Worm (Caenorhabditis elegans): ENCODE data around the gene F13H8.1.

F13H8.1 gene

DNA sequence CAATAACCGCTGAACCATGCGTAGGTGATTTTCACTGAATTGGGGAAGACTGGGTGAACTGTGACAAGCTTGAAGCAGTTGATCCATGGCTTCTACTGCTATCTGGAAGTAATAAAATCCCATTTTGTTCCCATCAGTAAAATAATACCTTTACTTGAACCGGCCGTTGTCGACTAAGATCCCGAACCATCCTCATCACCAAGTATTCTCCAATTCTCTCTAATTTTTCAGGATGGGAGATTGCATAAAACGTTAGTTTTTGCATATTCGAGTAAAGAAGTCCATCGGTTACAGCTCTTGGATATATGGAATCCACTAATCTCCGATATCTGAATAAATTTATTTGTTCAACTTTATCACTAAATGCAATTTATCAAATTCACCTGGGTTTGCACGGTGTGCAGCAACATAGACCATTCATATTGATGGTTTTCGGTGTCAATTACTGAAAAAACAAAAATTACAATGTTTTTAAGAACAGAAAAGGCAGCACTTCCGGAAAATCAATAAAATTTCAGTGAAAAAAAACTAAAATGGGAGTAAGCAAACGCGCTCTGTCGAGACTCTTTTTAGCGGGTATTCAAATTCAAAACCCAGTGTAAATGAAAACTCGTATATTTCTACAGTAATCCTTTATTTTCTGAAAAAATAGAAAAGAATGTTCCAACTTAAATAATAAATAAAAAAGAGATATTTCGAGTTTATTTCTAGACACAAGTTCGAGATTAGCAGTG lies 37.6 kb downstream of the F13H8.1 start, which contains the start of gene efr-3 (continued):
- TF ChIP-seq athp-1 (tag; optimal IDR thresholded peaks at IDR 0.05) (no peak), lsl-1 (GFP tag; optimal IDR thresholded peaks at IDR 0.05) (peak; percentile 28), ceh-100 (GFP tag; IDR thresholded peaks at IDR 0.05) (no peak), fkh-3 (tag; optimal IDR thresholded peaks at IDR 0.05) (no peak), mcd-1 (GFP tag; IDR thresholded peaks at IDR 0.05) (peak; percentile 88)

DNA sequence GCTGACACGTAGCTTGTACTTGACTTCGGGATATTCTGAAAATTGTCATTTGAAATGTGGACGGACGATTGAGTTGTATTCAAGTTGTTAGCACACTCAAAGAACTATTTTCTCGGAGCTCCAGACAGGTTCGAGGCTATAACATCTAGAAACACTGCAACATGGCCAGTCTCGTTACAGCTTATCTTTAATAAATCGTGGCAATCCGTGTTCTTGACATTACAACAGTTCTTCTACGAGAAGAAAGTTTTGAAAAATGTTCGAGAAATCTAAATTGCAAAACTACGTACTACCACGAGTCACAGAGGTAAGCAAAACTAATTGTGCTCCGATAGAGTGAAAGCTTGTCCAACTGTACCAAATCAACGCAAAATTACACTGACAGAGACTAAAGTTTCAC lies 38.9 kb downstream of the F13H8.1 start:
- TF ChIP-seq F23B12.7 (tag; optimal IDR thresholded peaks at IDR 0.05; ENCODE audit: insufficient read depth): no peak
- no peak for TF ChIP-seq F57A8.1 (GFP tag; optimal IDR thresholded peaks at IDR 0.05)
- no peak for TF ChIP-seq lin-40 (tag; optimal IDR thresholded peaks at IDR 0.05)
- no peak for TF ChIP-seq ccch-3 (GFP tag; optimal IDR thresholded peaks at IDR 0.05)
- no peak for TF ChIP-seq zim-3 (tag; optimal IDR thresholded peaks at IDR 0.05)
- TF ChIP-seq sea-2 (GFP tag; IDR thresholded peaks at IDR 0.05): no peak
- no peak for TF ChIP-seq akir-1 (GFP tag; optimal IDR thresholded peaks at IDR 0.05)
- no peak for TF ChIP-seq hsf-1 (GFP tag; IDR thresholded peaks at IDR 0.05)
- TF ChIP-seq ZK185.1 (tag; optimal IDR thresholded peaks at IDR 0.05; ENCODE audit: poor library complexity, severe bottlenecking): no peak
- no peak for TF ChIP-seq sdz-38 (tag; optimal IDR thresholded peaks at IDR 0.05)
- TF ChIP-seq ceh-91 (GFP tag; IDR thresholded peaks at IDR 0.05): no peak
- no peak for TF ChIP-seq attf-5 (GFP tag; optimal IDR thresholded peaks at IDR 0.05)
- TF ChIP-seq nhr-90 (tag; optimal IDR thresholded peaks at IDR 0.05): no peak
- no peak for TF ChIP-seq mcd-1 (GFP tag; IDR thresholded peaks at IDR 0.05)
- TF ChIP-seq rec-8 (tag; optimal IDR thresholded peaks at IDR 0.05): no peak
- no peak for TF ChIP-seq efl-1 (GFP tag; optimal IDR thresholded peaks at IDR 0.05)
- no peak for TF ChIP-seq lag-1 (GFP tag; IDR thresholded peaks at IDR 0.05)
- TF ChIP-seq hlh-26 (GFP tag; conservative IDR thresholded peaks at IDR 0.05): no peak

DNA sequence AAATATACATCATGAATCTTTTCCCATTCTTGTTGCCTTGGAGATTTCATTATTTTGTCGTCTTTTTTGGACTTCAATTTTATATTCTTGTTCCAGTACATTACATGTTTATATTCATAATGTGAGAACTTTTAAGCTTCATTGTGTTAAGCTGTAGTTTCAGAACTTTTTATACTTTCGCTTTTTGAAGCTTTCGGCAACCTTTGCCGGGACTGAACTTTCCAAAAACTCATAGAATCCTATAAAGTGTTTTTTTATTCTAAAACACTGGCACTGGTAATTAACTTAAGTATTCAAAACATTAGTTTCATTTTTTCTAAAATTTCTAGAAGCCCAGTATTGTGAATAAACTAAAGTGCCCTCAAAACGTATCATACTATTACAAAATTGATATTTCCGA lies 39.8 kb downstream of the F13H8.1 start, which contains the start of gene C32D5.4:
Gene C32D5.4, minus strand, starts transcription at position 101 of the 400 bp plus-strand sequence.
- TF ChIP-seq madf-3 (GFP tag; IDR thresholded peaks at IDR 0.05): no peak
- TF ChIP-seq Y53F4B.3 (GFP tag; IDR thresholded peaks at IDR 0.05): no peak
- TF ChIP-seq athp-1 (tag; optimal IDR thresholded peaks at IDR 0.05): no peak

DNA sequence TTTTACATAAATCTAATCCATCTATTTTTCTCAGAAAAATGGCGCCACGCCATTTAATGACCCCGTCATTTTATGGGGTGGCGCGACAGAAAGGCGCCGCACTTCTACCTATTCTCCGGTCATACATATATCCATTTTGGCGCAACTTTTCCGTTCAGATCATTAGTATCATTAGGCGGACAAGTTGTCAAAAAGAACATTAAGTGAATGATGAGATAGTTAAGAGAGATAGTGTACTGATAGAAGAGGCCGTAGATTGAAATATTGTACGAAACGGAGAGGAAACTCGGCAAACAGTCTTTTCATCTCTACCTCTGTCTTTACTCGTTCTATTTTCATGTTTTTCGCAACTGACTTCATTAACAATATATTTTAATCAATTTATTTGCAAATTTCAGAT lies 40.9 kb downstream of the F13H8.1 start, which contains the start of gene sma-6:
Gene sma-6, plus strand, starts transcription at position 399 of the 400 bp plus-strand sequence.
- TF ChIP-seq hmg-1.2 (GFP tag; IDR thresholded peaks at IDR 0.05) (peak; percentile 21; the same call in 1 of the 2 replicates), efl-1 (GFP tag; optimal IDR thresholded peaks at IDR 0.05) (peak; percentile 6), F10E7.11 (tag; optimal IDR thresholded peaks at IDR 0.05) (no peak)

DNA sequence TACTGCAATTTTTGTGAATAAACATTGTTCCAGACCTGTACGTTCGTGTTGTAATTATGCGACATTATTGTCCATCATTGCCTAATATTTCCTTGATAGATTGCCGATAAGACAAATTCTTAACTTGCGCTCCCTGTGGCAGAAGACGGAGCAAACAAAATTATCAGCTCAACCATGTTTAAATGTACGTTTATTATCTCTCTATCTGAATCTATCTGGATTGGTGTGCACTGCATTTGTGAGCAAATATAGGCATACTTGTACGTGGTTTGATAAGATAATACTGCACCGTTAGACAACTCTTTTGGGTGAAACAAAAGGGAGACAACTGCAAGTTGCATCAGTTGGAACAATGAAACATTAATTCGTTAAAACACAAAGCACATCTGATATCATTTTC lies 44.1 kb downstream of the F13H8.1 start:
- peak; percentile 28 for TF ChIP-seq lin-54 (GFP tag; optimal IDR thresholded peaks at IDR 0.05)
- no peak for TF ChIP-seq ztf-6 (GFP tag; IDR thresholded peaks at IDR 0.05)
- no peak for TF ChIP-seq bed-1 (GFP tag; IDR thresholded peaks at IDR 0.05)
- no peak for TF ChIP-seq hsf-1 (GFP tag; IDR thresholded peaks at IDR 0.05)
- no peak for TF ChIP-seq gei-17 (GFP tag; optimal IDR thresholded peaks at IDR 0.05)
- TF ChIP-seq tbp1 (GFP tag; optimal IDR thresholded peaks at IDR 0.05): peak; percentile 30
- TF ChIP-seq ceh-100 (GFP tag; IDR thresholded peaks at IDR 0.05): no peak
- TF ChIP-seq nhr-80 (tag; optimal IDR thresholded peaks at IDR 0.05): peak; percentile 98
- peak; percentile 90 for TF ChIP-seq ets-4 (GFP tag; optimal IDR thresholded peaks at IDR 0.05)
- TF ChIP-seq attf-5 (GFP tag; optimal IDR thresholded peaks at IDR 0.05): no peak
- no peak for TF ChIP-seq tbx-9 (tag; optimal IDR thresholded peaks at IDR 0.05; ENCODE audit: borderline replicate concordance)
- TF ChIP-seq hlh-12 (tag; optimal IDR thresholded peaks at IDR 0.05): no peak
- TF ChIP-seq sptf-2 (GFP tag; optimal IDR thresholded peaks at IDR 0.05): no peak
- TF ChIP-seq atf-7 (tag; optimal IDR thresholded peaks at IDR 0.05): peak; percentile 26
- no peak for TF ChIP-seq Y67H2A.10 (GFP tag; conservative IDR thresholded peaks at IDR 0.05)
- TF ChIP-seq dox-1 (GFP tag; IDR thresholded peaks at IDR 0.05): peak; percentile 62
- peak; percentile 5 for TF ChIP-seq lin-40 (tag; optimal IDR thresholded peaks at IDR 0.05)
